Worm (Caenorhabditis elegans) whole organism, late embryonic: ENCODE data around the gene Y62E10A.20.

Experiments
- C38D4.7 ChIP-seq: fragments of 200-800 bp; sonication (Bioruptor generic); optimal IDR thresholded peaks from 2 replicates; lab custom pipeline; 2018; ENCODE audit warnings: mild to moderate bottlenecking, missing genetic modification characterization, moderate library complexity, missing compliant biosample characterization
- F13H6.1 ChIP-seq: sonication (generic microtip); optimal IDR thresholded peaks from 2 replicates; lab custom pipeline; 2016; ENCODE audit warnings: missing genetic modification characterization, missing compliant biosample characterization
- K02D7.2 ChIP-seq: sonication (generic microtip); optimal IDR thresholded peaks from 2 replicates; lab custom pipeline; 2017; ENCODE audit warnings: mild to moderate bottlenecking, missing genetic modification characterization, missing compliant biosample characterization
- K09A11.1 ChIP-seq: sonication (generic microtip); optimal IDR thresholded peaks from 2 replicates; lab custom pipeline; 2017; ENCODE audit warnings: antibody characterized with exemption, mild to moderate bottlenecking, missing genetic modification characterization, missing compliant biosample characterization; ENCODE audit not compliant: insufficient read depth
- T23F11.4 ChIP-seq: fragments of 200-800 bp; sonication (Bioruptor generic); optimal IDR thresholded peaks from 2 replicates; lab custom pipeline; 2018; ENCODE audit warnings: mild to moderate bottlenecking, missing genetic modification characterization, missing compliant biosample characterization
- Y22D7AL.16 ChIP-seq: sonication (generic microtip); optimal IDR thresholded peaks from 2 replicates; lab custom pipeline; 2016; ENCODE audit warnings: missing genetic modification characterization, missing compliant biosample characterization
- ama-1 ChIP-seq: fragments of 150-350 bp; optimal IDR thresholded peaks from 2 replicates; lab custom pipeline; 2014
- ceh-2 ChIP-seq: sonication (generic microtip); optimal IDR thresholded peaks from 2 replicates; lab custom pipeline; 2016; ENCODE audit warnings: missing genotype, missing genetic modification characterization, missing compliant biosample characterization
- ceh-22 ChIP-seq: sonication (generic microtip); optimal IDR thresholded peaks from 2 replicates; lab custom pipeline; 2017; ENCODE audit warnings: missing biosample characterization, missing genetic modification characterization
- ceh-24 ChIP-seq: sonication (generic microtip); optimal IDR thresholded peaks from 2 replicates; lab custom pipeline; 2016; ENCODE audit warnings: mild to moderate bottlenecking, missing genetic modification characterization, missing compliant biosample characterization
- ceh-30 ChIP-seq: fragments of 150-350 bp; optimal IDR thresholded peaks from 2 replicates; lab custom pipeline; 2014; ENCODE audit warnings: missing biosample characterization, missing genetic modification characterization
- ceh-31 ChIP-seq: sonication (generic microtip); optimal IDR thresholded peaks from 2 replicates; lab custom pipeline; 2016; ENCODE audit warnings: missing genetic modification characterization, missing compliant biosample characterization
- ceh-34 ChIP-seq: sonication (generic microtip); optimal IDR thresholded peaks from 2 replicates; lab custom pipeline; 2016; ENCODE audit warnings: mild to moderate bottlenecking, missing genetic modification characterization, missing compliant biosample characterization
- ceh-48 ChIP-seq: sonication (generic microtip); optimal IDR thresholded peaks from 2 replicates; lab custom pipeline; 2016; ENCODE audit warnings: missing genetic modification characterization, inconsistent platforms, missing compliant biosample characterization
- ceh-9 ChIP-seq: sonication (generic microtip); optimal IDR thresholded peaks from 2 replicates; lab custom pipeline; 2016; ENCODE audit warnings: mild to moderate bottlenecking, missing genetic modification characterization, inconsistent platforms, missing compliant biosample characterization
- dve-1 ChIP-seq: sonication (generic microtip); optimal IDR thresholded peaks from 2 replicates; lab custom pipeline; 2017; ENCODE audit warnings: antibody characterized with exemption, mild to moderate bottlenecking, missing genetic modification characterization, missing compliant biosample characterization
- elt-2 ChIP-seq: sonication (generic microtip); optimal IDR thresholded peaks from 2 replicates; lab custom pipeline; 2016; ENCODE audit warnings: missing genetic modification reagents, missing genetic modification characterization, missing compliant biosample characterization
- elt-4 ChIP-seq: sonication (generic microtip); optimal IDR thresholded peaks from 2 replicates; lab custom pipeline; 2016; ENCODE audit warnings: missing genetic modification characterization, missing compliant biosample characterization
- eyg-1 ChIP-seq: sonication (generic microtip); optimal IDR thresholded peaks from 2 replicates; lab custom pipeline; 2016; ENCODE audit warnings: missing genotype, missing genetic modification characterization, missing compliant biosample characterization
- fax-1 ChIP-seq: sonication (generic microtip); optimal IDR thresholded peaks from 2 replicates; lab custom pipeline; 2016; ENCODE audit warnings: missing genotype, missing genetic modification characterization, missing compliant biosample characterization
- fkh-10 ChIP-seq: fragments of 150-350 bp; optimal IDR thresholded peaks from 2 replicates; lab custom pipeline; 2014; ENCODE audit warnings: missing biosample characterization, missing genetic modification reagents, missing genetic modification characterization
- fkh-6 ChIP-seq: sonication (generic microtip); optimal IDR thresholded peaks from 2 replicates; lab custom pipeline; 2016; ENCODE audit warnings: missing genetic modification characterization, missing compliant biosample characterization
- hlh-13 ChIP-seq: fragments of 200-800 bp; sonication (Bioruptor generic); optimal IDR thresholded peaks from 2 replicates; lab custom pipeline; 2018; ENCODE audit warnings: mild to moderate bottlenecking, missing genetic modification characterization, missing compliant biosample characterization
- lim-6 ChIP-seq: sonication (generic microtip); optimal IDR thresholded peaks from 2 replicates; lab custom pipeline; 2016; ENCODE audit warnings: missing genetic modification characterization, missing compliant biosample characterization
- lin-11 ChIP-seq: fragments of 200-800 bp; sonication (Bioruptor generic); optimal IDR thresholded peaks from 2 replicates; lab custom pipeline; 2018; ENCODE audit warnings: mild to moderate bottlenecking, missing genetic modification characterization, missing compliant biosample characterization
- mec-3 ChIP-seq: sonication (generic microtip); optimal IDR thresholded peaks from 2 replicates; lab custom pipeline; 2016; ENCODE audit warnings: borderline replicate concordance, missing genetic modification characterization, missing compliant biosample characterization
- nhr-11 ChIP-seq: fragments of 150-350 bp; optimal IDR thresholded peaks from 2 replicates; lab custom pipeline; 2014; ENCODE audit warnings: missing biosample characterization, missing genetic modification characterization
- nhr-232 ChIP-seq: sonication (generic microtip); optimal IDR thresholded peaks from 2 replicates; lab custom pipeline; 2016; ENCODE audit warnings: missing genetic modification characterization, missing compliant biosample characterization
- odd-2 ChIP-seq: sonication (generic microtip); optimal IDR thresholded peaks from 2 replicates; lab custom pipeline; 2017; ENCODE audit warnings: antibody characterized with exemption, mild to moderate bottlenecking, missing genetic modification characterization, missing compliant biosample characterization
- pag-3 ChIP-seq: sonication (generic microtip); optimal IDR thresholded peaks from 2 replicates; lab custom pipeline; 2016; ENCODE audit warnings: missing compliant biosample characterization, missing genetic modification characterization, borderline replicate concordance
- pax-1 ChIP-seq: fragments of 150-350 bp; optimal IDR thresholded peaks from 2 replicates; lab custom pipeline; 2014; ENCODE audit warnings: missing biosample characterization, missing genetic modification characterization
- pha-2 ChIP-seq: sonication (generic microtip); optimal IDR thresholded peaks from 2 replicates; lab custom pipeline; 2017; ENCODE audit warnings: mild to moderate bottlenecking, missing genetic modification characterization, missing compliant biosample characterization
- ref-2 ChIP-seq: sonication (generic microtip); optimal IDR thresholded peaks from 2 replicates; lab custom pipeline; 2016; ENCODE audit warnings: missing genetic modification characterization, missing compliant biosample characterization
- sox-4 ChIP-seq: sonication (generic microtip); optimal IDR thresholded peaks from 2 replicates; lab custom pipeline; 2017; ENCODE audit warnings: mild to moderate bottlenecking, missing genetic modification characterization, inconsistent platforms, missing compliant biosample characterization
- syd-9 ChIP-seq: sonication (generic microtip); optimal IDR thresholded peaks from 2 replicates; lab custom pipeline; 2016; ENCODE audit warnings: mild to moderate bottlenecking, missing genetic modification characterization, moderate library complexity, missing compliant biosample characterization
- tbx-2 ChIP-seq: sonication (generic microtip); optimal IDR thresholded peaks from 2 replicates; lab custom pipeline; 2016; ENCODE audit warnings: missing genetic modification characterization, missing compliant biosample characterization
- tbx-7 ChIP-seq: sonication (generic microtip); optimal IDR thresholded peaks from 2 replicates; lab custom pipeline; 2016; ENCODE audit warnings: missing genotype, missing genetic modification characterization, missing compliant biosample characterization
- ttx-3 ChIP-seq: sonication (generic microtip); optimal IDR thresholded peaks from 2 replicates; lab custom pipeline; 2016; ENCODE audit warnings: missing genetic modification reagents, missing genetic modification characterization, missing compliant biosample characterization
- unc-42 ChIP-seq: sonication (generic microtip); optimal IDR thresholded peaks from 2 replicates; lab custom pipeline; 2016; ENCODE audit warnings: missing genotype, missing genetic modification characterization, missing compliant biosample characterization
- unc-86 ChIP-seq: sonication (generic microtip); optimal IDR thresholded peaks from 2 replicates; lab custom pipeline; 2016; ENCODE audit warnings: missing genetic modification characterization, missing compliant biosample characterization

Y62E10A.20 gene

DNA sequence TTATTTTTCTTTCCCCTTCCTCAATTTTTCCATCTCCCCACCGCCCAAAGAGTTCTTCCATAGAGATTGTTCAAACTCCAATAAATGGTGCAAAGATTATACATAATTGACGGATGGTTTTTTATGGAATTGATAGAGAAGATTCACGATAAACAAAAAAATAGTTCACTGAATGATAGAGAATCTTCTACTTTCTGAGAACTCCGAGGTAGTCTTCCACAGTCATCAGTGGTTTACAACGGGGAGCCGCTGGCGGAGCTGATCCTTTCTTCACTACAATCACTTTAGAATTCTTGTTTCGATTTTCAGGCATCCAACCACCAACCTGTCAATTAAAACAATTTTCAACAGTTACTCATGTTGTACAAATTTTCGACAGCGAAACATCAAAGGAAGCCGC is 29.9 kb downstream of the Y62E10A.20 start:
- TF ChIP-seq ceh-22 (no peak), ama-1 (no peak), ceh-9 (tag; lab: Kevin White, UChicago) (no peak), dve-1 (tag; lab: Kevin White, UChicago) (no peak), fax-1 (tag; lab: Kevin White, UChicago) (no peak)

DNA sequence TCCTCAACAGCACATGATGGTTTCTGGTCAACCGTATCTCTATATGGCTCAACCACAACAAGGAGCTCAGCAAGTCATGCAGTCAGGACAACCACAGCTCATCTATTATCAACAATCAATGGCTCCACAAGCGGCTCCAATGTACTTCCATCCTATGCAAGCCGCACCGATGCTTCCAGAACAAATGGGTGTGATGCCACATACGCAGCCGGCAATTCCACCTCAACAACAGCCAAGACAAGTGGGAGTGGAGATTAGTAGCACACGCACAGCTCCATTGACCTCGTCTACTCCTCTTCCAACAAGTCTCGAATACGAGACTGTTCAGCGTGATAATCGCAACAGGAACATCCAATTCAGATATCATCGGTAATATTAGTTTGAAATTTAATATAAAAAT is 31.8 kb downstream of the Y62E10A.20 start:
- TF ChIP-seq nhr-11 (tag; lab: Kevin White, UChicago) (no peak), Y22D7AL.16 (tag; lab: Kevin White, UChicago) (no peak), ceh-48 (tag; lab: Kevin White, UChicago) (no peak), sox-4 (tag; lab: Kevin White, UChicago) (no peak), syd-9 (tag; lab: Kevin White, UChicago) (no peak), fkh-10 (GFP tag; lab: Kevin White, UChicago) (no peak), ceh-24 (no peak)

DNA sequence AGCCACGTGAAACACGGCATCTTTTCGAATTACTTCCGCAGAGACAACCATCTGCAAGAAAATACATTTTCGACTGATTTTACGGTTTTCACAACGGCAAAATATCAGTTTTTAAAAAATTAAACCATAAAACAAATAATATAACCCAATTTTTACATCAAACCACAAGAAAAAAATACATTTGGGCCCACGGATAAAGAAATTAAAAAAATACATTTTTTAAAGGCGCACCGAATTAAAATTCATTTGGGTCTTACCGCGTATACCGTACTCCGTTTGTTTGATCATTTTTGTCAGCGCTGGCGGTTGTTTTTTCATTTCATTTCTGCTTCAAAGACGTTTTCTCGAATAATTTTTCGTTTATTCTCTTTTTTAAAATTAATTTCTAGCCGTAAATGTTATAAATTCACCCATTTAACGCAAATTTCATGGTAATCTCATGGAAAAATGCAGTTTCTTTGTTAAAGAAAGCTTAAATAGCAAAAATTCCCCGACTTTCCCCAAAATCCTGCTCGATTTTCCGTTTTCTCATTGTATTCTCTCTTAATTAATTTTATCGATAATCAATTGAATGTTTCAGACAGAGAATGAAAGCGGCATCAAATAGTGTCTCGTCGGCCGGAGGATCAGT is 32.6 kb downstream of the Y62E10A.20 start, which contains the start of the genes rec-8 and mex-5:
rec-8 (minus strand) TSS at position 51 of the 631 bp plus-strand sequence.
mex-5 (plus strand) TSS at position 581 of the 631 bp plus-strand sequence.
- TF ChIP-seq ceh-22, result no peak
- TF ChIP-seq hlh-13 (GFP tag; lab: Kevin White, UChicago), result no peak
- no peak for TF ChIP-seq ceh-30 (tag; lab: Kevin White, UChicago)
- TF ChIP-seq nhr-11 (tag; lab: Kevin White, UChicago), result no peak
- no peak for TF ChIP-seq K09A11.1 (tag; lab: Kevin White, UChicago)
- no peak for TF ChIP-seq ceh-31 (tag; lab: Kevin White, UChicago)
- TF ChIP-seq nhr-232 (tag; lab: Kevin White, UChicago), result no peak
- no peak for TF ChIP-seq K02D7.2 (tag; lab: Kevin White, UChicago)
- TF ChIP-seq tbx-2 (tag; lab: Kevin White, UChicago), result no peak
- TF ChIP-seq tbx-7 (tag; lab: Kevin White, UChicago), result no peak
- TF ChIP-seq unc-86 (tag; lab: Kevin White, UChicago), result no peak
- TF ChIP-seq dve-1 (tag; lab: Kevin White, UChicago), result no peak
- no peak for TF ChIP-seq pha-2 (tag; lab: Kevin White, UChicago)
- no peak for TF ChIP-seq fkh-10 (GFP tag; lab: Kevin White, UChicago)
- no peak for TF ChIP-seq elt-4
- no peak for TF ChIP-seq elt-2 (tag; lab: Kevin White, UChicago)
- TF ChIP-seq ceh-34, result no peak
- TF ChIP-seq ttx-3 (tag; lab: Kevin White, UChicago), result no peak
- TF ChIP-seq mec-3 (tag; lab: Kevin White, UChicago), result no peak
- TF ChIP-seq F13H6.1 (tag; lab: Kevin White, UChicago), result no peak

DNA sequence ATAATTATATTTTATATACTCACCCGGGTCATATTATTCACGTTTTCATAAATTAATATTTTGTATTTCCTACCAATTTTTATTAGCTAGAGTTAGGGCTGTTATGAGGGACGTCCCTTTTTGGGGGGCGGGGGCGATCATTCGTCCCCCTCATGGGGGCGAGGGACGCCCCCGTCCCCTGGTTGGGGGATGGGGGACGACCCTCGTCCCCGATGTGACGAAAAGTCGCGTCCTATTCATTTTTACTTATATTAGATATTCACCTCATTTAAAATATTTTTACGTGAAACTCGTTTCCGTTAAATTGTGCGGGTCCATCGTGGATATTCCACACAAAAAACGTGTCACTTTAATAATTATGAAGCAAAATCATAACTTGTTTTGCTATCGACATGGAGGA is 37.3 kb downstream of the Y62E10A.20 start, which contains the start of gene W02A2.12:
W02A2.12 (minus strand) TSS at position 240 of the 400 bp plus-strand sequence.
- TF ChIP-seq ceh-31 (tag; lab: Kevin White, UChicago), result no peak
- no peak for TF ChIP-seq ref-2 (tag; lab: Kevin White, UChicago)
- TF ChIP-seq pax-1, result no peak
- no peak for TF ChIP-seq fax-1 (tag; lab: Kevin White, UChicago)
- TF ChIP-seq unc-42, result no peak
- TF ChIP-seq ama-1, result no peak
- no peak for TF ChIP-seq odd-2 (tag; lab: Kevin White, UChicago)
- TF ChIP-seq nhr-11 (tag; lab: Kevin White, UChicago), result no peak
- TF ChIP-seq eyg-1, result no peak
- no peak for TF ChIP-seq fkh-6
- TF ChIP-seq T23F11.4 (GFP tag; lab: Kevin White, UChicago), result no peak
- no peak for TF ChIP-seq mec-3 (tag; lab: Kevin White, UChicago)
- TF ChIP-seq lin-11 (tag; lab: Kevin White, UChicago), result no peak
- TF ChIP-seq C38D4.7 (GFP tag; lab: Kevin White, UChicago), result no peak
- TF ChIP-seq ceh-2, result no peak
- no peak for TF ChIP-seq ceh-34
- TF ChIP-seq lim-6 (tag; lab: Kevin White, UChicago), result no peak
- no peak for TF ChIP-seq hlh-13 (GFP tag; lab: Kevin White, UChicago)
- TF ChIP-seq pag-3, result no peak
